Fruit fly (Drosophila melanogaster): ENCODE measurements around the gene CG34056.

DNA sequence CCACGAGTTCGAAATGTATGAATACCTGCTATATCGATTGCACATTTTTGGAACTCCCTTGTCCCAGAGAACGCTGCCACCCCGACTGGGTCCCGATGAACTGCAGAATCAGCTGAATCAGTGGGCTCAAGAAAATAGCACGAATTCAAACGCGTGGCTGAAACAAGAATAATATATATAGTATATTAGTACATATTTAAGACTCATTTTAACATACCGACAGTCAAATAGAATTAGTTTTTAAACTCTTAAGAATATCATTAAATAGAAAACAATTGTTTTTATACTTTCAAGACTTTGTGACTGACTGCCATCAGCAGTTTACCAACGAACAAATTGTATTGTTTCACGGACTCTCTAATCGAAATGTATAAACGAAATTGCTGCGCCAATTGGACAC is 1.3 kb downstream of the CG34056 start, which contains the start of gene CG34057:
- TF ChIP-seq CG10348 (GFP tag; IDR thresholded peaks at IDR 0.05) (no peak), CG9948 (tag; optimal IDR thresholded peaks at IDR 0.05) (no peak)

All from whole organism, pupa.